Fruit fly (Drosophila melanogaster): ENCODE data around the gene CG16756.

dm6 chrX:5408869-5409268 lies 18.4 kb upstream of the CG16756 start:
- no peak for TF ChIP-seq usp (GFP tag; optimal IDR thresholded peaks at IDR 0.05)
- TF ChIP-seq psq (optimal IDR thresholded peaks at IDR 0.05), result no peak

Data from whole organism.